Fruit fly (Drosophila melanogaster) whole organism, prepupa: Measurements from ENCODE around the gene CG4968.

Experiments
- CG15336 ChIP-seq: fragments of 200-800 bp; sonication (Bioruptor generic); IDR thresholded peaks from 2 replicates; pipeline ENCODE4 v1.3.6; 2022; ENCODE audit warnings: missing biosample characterization, missing genetic modification characterization
- CG7368 ChIP-seq: fragments of 200-800 bp; sonication (Bioruptor generic); optimal IDR thresholded peaks from 3 replicates; lab custom pipeline; 2016; ENCODE audit warnings: missing biosample characterization, missing genetic modification characterization
- Ets21C ChIP-seq: fragments of 200-800 bp; sonication (Bioruptor generic); optimal IDR thresholded peaks from 3 replicates; lab custom pipeline; 2016; ENCODE audit warnings: missing biosample characterization, missing genetic modification characterization
- Gug ChIP-seq: fragments of 200-800 bp; sonication (Bioruptor generic); IDR thresholded peaks from 2 replicates; pipeline ENCODE4 v1.3.6; 2022; ENCODE audit warnings: missing biosample characterization, missing genetic modification characterization

DNA sequence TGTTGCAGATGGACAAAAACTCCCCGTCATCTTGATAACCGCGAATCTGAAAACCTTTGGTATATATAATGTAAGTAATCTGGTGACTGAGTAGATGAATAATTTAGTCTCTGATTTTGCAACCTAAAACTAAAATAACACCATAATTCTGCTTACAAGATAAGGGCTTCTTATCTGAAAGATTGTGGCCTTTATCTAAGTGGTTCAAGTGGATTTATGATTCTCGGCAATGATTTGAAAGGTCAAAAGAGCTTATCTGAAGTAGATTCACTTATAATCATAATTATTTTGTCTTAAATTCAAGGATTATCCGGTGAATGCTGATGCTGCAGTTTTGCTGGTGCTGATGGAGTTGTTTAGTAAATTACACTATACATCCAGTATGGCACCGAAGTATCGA is 9.2 kb downstream of the CG4968 start:
- no peak for TF ChIP-seq Ets21C (GFP tag; lab: Kevin White, UChicago)
- TF ChIP-seq CG15336, result no peak
- TF ChIP-seq Gug (GFP tag; lab: Robert Waterston, UW), result no peak
- TF ChIP-seq CG7368 (GFP tag; lab: Kevin White, UChicago), result no peak
